Fruit fly (Drosophila melanogaster) S2 (cell line): Measurements from ENCODE around the gene Grip163.

Experiments
- CG8478 ChIP-seq: fragments of >200 bp; optimal IDR thresholded peaks from 2 replicates; lab custom pipeline; 2018
- CTCF ChIP-seq, 2 experiments: fragments of >200 bp; optimal IDR thresholded peaks; 2 replicates each; lab custom pipeline; 2018

DNA sequence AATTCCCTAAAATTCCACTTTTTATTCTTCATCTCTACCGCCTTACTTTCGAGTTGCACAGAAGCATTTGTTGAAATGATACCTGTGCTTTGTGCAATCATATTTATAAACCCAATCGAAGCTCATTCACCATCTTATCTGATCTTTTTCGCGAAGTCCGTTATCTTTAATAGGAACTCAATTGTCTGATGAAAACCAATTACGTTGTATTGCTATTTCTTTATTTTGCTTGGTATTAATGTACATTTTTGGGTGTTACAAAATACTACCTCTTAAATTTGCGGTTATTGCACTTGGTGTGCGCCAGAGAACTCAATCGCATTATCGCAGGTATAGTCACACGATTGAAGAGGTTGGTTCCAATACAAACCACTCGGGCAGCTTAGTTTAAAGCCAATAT is 25.1 kb downstream of the Grip163 start, which contains the start of gene Muc68E:
- TF ChIP-seq CTCF (optimal IDR thresholded peaks at IDR 0.05; lab: Kevin White, UChicago) (no peak), CG8478 (lab: Kevin White, UChicago) (no peak)
